Worm (Caenorhabditis elegans) whole organism, early embryonic: ENCODE data around the gene col-114.
"Not testable (repeated sequence)": the region's sequence is repeated elsewhere in the genome, so short reads cannot be mapped to it uniquely, and the experiment has no call there.

Experiments used
- B0310.2 ChIP-seq: sonication (generic microtip); optimal IDR thresholded peaks from 2 replicates; lab custom pipeline; 2016; ENCODE audit warnings: mild to moderate bottlenecking, missing genetic modification characterization, missing compliant biosample characterization
- F13C5.2 ChIP-seq: sonication (generic microtip); optimal IDR thresholded peaks from 2 replicates; lab custom pipeline; 2017; ENCODE audit warnings: mild to moderate bottlenecking, missing genetic modification characterization, inconsistent platforms, missing compliant biosample characterization
- aly-1 ChIP-seq: sonication (generic microtip); optimal IDR thresholded peaks from 2 replicates; lab custom pipeline; 2016; ENCODE audit warnings: missing genetic modification characterization, missing compliant biosample characterization
- ama-1 ChIP-seq: fragments of 150-350 bp; optimal IDR thresholded peaks from 2 replicates; lab custom pipeline; 2014
- ceh-13 ChIP-seq: fragments of 200-800 bp; sonication (Bioruptor generic); optimal IDR thresholded peaks from 2 replicates; lab custom pipeline; 2018; ENCODE audit warnings: mild to moderate bottlenecking, missing genetic modification characterization, missing compliant biosample characterization
- ceh-36 ChIP-seq: sonication (generic microtip); optimal IDR thresholded peaks from 2 replicates; lab custom pipeline; 2016; ENCODE audit warnings: missing genetic modification characterization, inconsistent platforms, missing compliant biosample characterization
- ets-7 ChIP-seq: sonication (generic microtip); optimal IDR thresholded peaks from 2 replicates; lab custom pipeline; 2016; ENCODE audit warnings: missing genotype, missing genetic modification characterization, missing compliant biosample characterization
- flt-1 ChIP-seq: fragments of 200-800 bp; sonication (Bioruptor generic); IDR thresholded peaks from 2 replicates; pipeline ENCODE4 v1.3.6; 2022; ENCODE audit warnings: missing genetic modification characterization, missing compliant biosample characterization
- hmbx-1 ChIP-seq: sonication (generic microtip); optimal IDR thresholded peaks from 2 replicates; lab custom pipeline; 2016; ENCODE audit warnings: mild to moderate bottlenecking, missing genetic modification characterization, missing compliant biosample characterization
- hmg-4 ChIP-seq: fragments of 200-800 bp; sonication (Bioruptor generic); optimal IDR thresholded peaks from 2 replicates; lab custom pipeline; 2018; ENCODE audit warnings: mild to moderate bottlenecking, missing genetic modification characterization, missing compliant biosample characterization
- hnd-1 ChIP-seq: sonication (generic microtip); optimal IDR thresholded peaks from 2 replicates; lab custom pipeline; 2016; ENCODE audit warnings: missing genetic modification characterization, missing compliant biosample characterization
- pes-1 ChIP-seq: fragments of 200-800 bp; sonication (Bioruptor generic); IDR thresholded peaks from 2 replicates; pipeline ENCODE4 v1.3.6; 2022; ENCODE audit warnings: missing genetic modification reagents, missing genetic modification characterization, missing compliant biosample characterization
- scrt-1 ChIP-seq: fragments of 200-800 bp; sonication (Bioruptor generic); IDR thresholded peaks from 2 replicates; pipeline ENCODE4 v1.3.6; 2022; ENCODE audit warnings: missing genetic modification characterization, missing compliant biosample characterization
- sea-1 ChIP-seq: fragments of 200-800 bp; sonication (Bioruptor generic); conservative IDR thresholded peaks from 2 replicates; pipeline ENCODE4 v1.3.6; 2022; ENCODE audit warnings: missing genetic modification characterization, missing compliant biosample characterization
- tbx-11 ChIP-seq: fragments of 200-800 bp; sonication (Bioruptor generic); IDR thresholded peaks from 2 replicates; pipeline ENCODE4 v1.3.6; 2022; ENCODE audit warnings: missing genetic modification characterization, missing compliant biosample characterization
- tbx-37 ChIP-seq: fragments of 200-800 bp; sonication (Bioruptor generic); conservative IDR thresholded peaks from 2 replicates; pipeline ENCODE4 v1.3.6; 2022; ENCODE audit warnings: missing genetic modification reagents, missing genetic modification characterization, missing compliant biosample characterization
- tra-4 ChIP-seq: sonication (generic microtip); optimal IDR thresholded peaks from 2 replicates; lab custom pipeline; 2017; ENCODE audit warnings: missing genetic modification characterization, missing compliant biosample characterization

Gene col-114

ce11 chrIV:7276661-7277060 is 30.2 kb upstream of the col-114 start, which contains the start of gene C06E4.2:
Gene C06E4.2 (plus strand): TSS chrIV:7276961.
- no peak for TF ChIP-seq B0310.2 (tag; lab: Kevin White, UChicago)
- TF ChIP-seq ama-1 (lab: Kevin White, UChicago) = no peak
- TF ChIP-seq flt-1 (GFP tag; lab: Robert Waterston, UW) = no peak
- no peak for TF ChIP-seq tra-4 (tag; lab: Kevin White, UChicago)

ce11 chrIV:7274969-7275548 is 28.6 kb upstream of the col-114 start:
- TF ChIP-seq tbx-11 (GFP tag; lab: Robert Waterston, UW) (no peak), flt-1 (GFP tag; lab: Robert Waterston, UW) (no peak), hnd-1 (no peak), tbx-37 (GFP tag; lab: Robert Waterston, UW) (no peak), ceh-13 (GFP tag; lab: Kevin White, UChicago) (no peak), aly-1 (no peak), B0310.2 (tag; lab: Kevin White, UChicago) (no peak), ets-7 (tag; lab: Kevin White, UChicago) (no peak), ama-1 (lab: Kevin White, UChicago) (no peak), F13C5.2 (no peak), hmbx-1 (tag; lab: Kevin White, UChicago) (no peak), sea-1 (GFP tag; lab: Robert Waterston, UW) (no peak), scrt-1 (GFP tag; lab: Robert Waterston, UW) (no peak), pes-1 (GFP tag; lab: Robert Waterston, UW) (no peak), hmg-4 (GFP tag; lab: Kevin White, UChicago) (no peak), tra-4 (tag; lab: Kevin White, UChicago) (no peak), ceh-36 (tag; lab: Kevin White, UChicago) (no peak)

ce11 chrIV:7263137-7263536 is 16.7 kb upstream of the col-114 start, which contains the start of gene glb-2:
Gene glb-2 (minus strand): TSS chrIV:7263237.
- TF ChIP-seq ama-1 (lab: Kevin White, UChicago) = no peak
- no peak for TF ChIP-seq B0310.2 (tag; lab: Kevin White, UChicago)
- no peak for TF ChIP-seq ceh-36 (tag; lab: Kevin White, UChicago)
- TF ChIP-seq tbx-37 (GFP tag; lab: Robert Waterston, UW) = no peak
- TF ChIP-seq hnd-1 = no peak

ce11 chrIV:7260587-7260986 is 14.1 kb upstream of the col-114 start, which contains the start of gene C06E4.3:
Gene C06E4.3 (plus strand): TSS chrIV:7260875.
- TF ChIP-seq hnd-1 = no peak
- no peak for TF ChIP-seq ceh-13 (GFP tag; lab: Kevin White, UChicago)
- TF ChIP-seq pes-1 (GFP tag; lab: Robert Waterston, UW) = no peak
- TF ChIP-seq ama-1 (lab: Kevin White, UChicago) = no peak
- no peak for TF ChIP-seq B0310.2 (tag; lab: Kevin White, UChicago)
- no peak for TF ChIP-seq tbx-37 (GFP tag; lab: Robert Waterston, UW)
- no peak for TF ChIP-seq flt-1 (GFP tag; lab: Robert Waterston, UW)
- TF ChIP-seq scrt-1 (GFP tag; lab: Robert Waterston, UW) = no peak
- no peak for TF ChIP-seq ceh-36 (tag; lab: Kevin White, UChicago)
- TF ChIP-seq sea-1 (GFP tag; lab: Robert Waterston, UW) = no peak
- TF ChIP-seq F13C5.2 = no peak
- TF ChIP-seq tra-4 (tag; lab: Kevin White, UChicago) = no peak
- TF ChIP-seq tbx-11 (GFP tag; lab: Robert Waterston, UW) = no peak
- no peak for TF ChIP-seq aly-1
- no peak for TF ChIP-seq hmg-4 (GFP tag; lab: Kevin White, UChicago)
- TF ChIP-seq ets-7 (tag; lab: Kevin White, UChicago) = no peak

ce11 chrIV:7258253-7258652 is 11.8 kb upstream of the col-114 start, which contains the start of gene C06E4.6:
Gene C06E4.6 (minus strand): TSS chrIV:7258303.
- TF ChIP-seq tbx-37 (GFP tag; lab: Robert Waterston, UW) = no peak
- TF ChIP-seq tra-4 (tag; lab: Kevin White, UChicago) = no peak
- TF ChIP-seq tbx-11 (GFP tag; lab: Robert Waterston, UW) = no peak
- no peak for TF ChIP-seq aly-1
- TF ChIP-seq hmbx-1 (tag; lab: Kevin White, UChicago) = no peak
- TF ChIP-seq flt-1 (GFP tag; lab: Robert Waterston, UW) = no peak
- no peak for TF ChIP-seq ceh-36 (tag; lab: Kevin White, UChicago)
- no peak for TF ChIP-seq F13C5.2
- TF ChIP-seq B0310.2 (tag; lab: Kevin White, UChicago) = no peak
- no peak for TF ChIP-seq hnd-1

ce11 chrIV:7254690-7255089 is 8.2 kb upstream of the col-114 start, which contains the start of gene C06E4.5:
Gene C06E4.5 (plus strand): TSS chrIV:7254990.
- TF ChIP-seq aly-1; hmg-4 (GFP tag; lab: Kevin White, UChicago); ceh-13 (GFP tag; lab: Kevin White, UChicago): not testable (repeated sequence)

- TF ChIP-seq tbx-37 (GFP tag; lab: Robert Waterston, UW) (no peak), flt-1 (GFP tag; lab: Robert Waterston, UW) (no peak), F13C5.2 (no peak), ceh-13 (GFP tag; lab: Kevin White, UChicago) (no peak), B0310.2 (tag; lab: Kevin White, UChicago) (no peak), ets-7 (tag; lab: Kevin White, UChicago) (no peak), sea-1 (GFP tag; lab: Robert Waterston, UW) (no peak), aly-1 (no peak), tbx-11 (GFP tag; lab: Robert Waterston, UW) (no peak), hnd-1 (no peak), hmg-4 (GFP tag; lab: Kevin White, UChicago) (no peak), pes-1 (GFP tag; lab: Robert Waterston, UW) (no peak), hmbx-1 (tag; lab: Kevin White, UChicago) (no peak), tra-4 (tag; lab: Kevin White, UChicago) (no peak), ama-1 (lab: Kevin White, UChicago) (no peak), scrt-1 (GFP tag; lab: Robert Waterston, UW) (no peak)
Measured at ce11 chrIV:7253271-7253670, 6.8 kb upstream of the col-114 start.
